Fruit fly (Drosophila melanogaster): ENCODE results near the gene Muc11A.

The Muc11A gene

DNA sequence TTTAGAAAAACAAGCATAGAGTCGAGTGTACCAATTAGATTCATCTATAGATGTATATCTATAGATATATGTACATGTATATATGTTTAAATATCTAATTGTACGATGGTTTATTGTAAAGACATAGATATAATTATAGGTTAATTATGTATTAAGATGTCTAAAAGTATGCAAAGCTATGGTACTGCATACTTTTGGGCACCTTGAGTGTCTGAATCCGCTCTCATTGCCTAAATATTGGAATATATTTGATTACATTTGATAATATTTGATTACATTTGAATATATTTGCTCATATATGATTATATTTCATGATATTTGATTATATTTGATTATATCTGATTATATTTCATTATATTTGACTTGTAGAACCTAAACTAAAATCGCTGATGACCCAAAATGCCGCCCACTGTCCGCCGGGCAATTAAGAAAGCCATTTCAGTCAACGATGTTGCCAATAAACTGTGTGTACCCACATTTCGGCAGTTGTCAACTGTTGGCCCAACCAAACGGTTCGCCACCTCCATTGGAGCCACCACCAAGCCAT, 27.4 kb upstream of the Muc11A start, which contains the start of gene Cyp318a1:
Cyp318a1 (plus strand) TSS at position 497 of the 547 bp plus-strand sequence.
- TF ChIP-seq usp (GFP tag; optimal IDR thresholded peaks at IDR 0.05) = no peak
- no peak for TF ChIP-seq Dll (optimal IDR thresholded peaks at IDR 0.05)
- TF ChIP-seq EcR (GFP tag; optimal IDR thresholded peaks at IDR 0.05) = no peak
- no peak for TF ChIP-seq psq (optimal IDR thresholded peaks at IDR 0.05)
- TF ChIP-seq CG8478 (optimal IDR thresholded peaks at IDR 0.05) = no peak
- TF ChIP-seq pan (optimal IDR thresholded peaks at IDR 0.05) = no peak

dm6 chrX:12034713-12035112, 24.9 kb upstream of the Muc11A start:
- no peak for TF ChIP-seq usp (GFP tag; optimal IDR thresholded peaks at IDR 0.05)
- TF ChIP-seq psq (optimal IDR thresholded peaks at IDR 0.05) = no peak
- no peak for TF ChIP-seq CG8478 (optimal IDR thresholded peaks at IDR 0.05)
- TF ChIP-seq Dll (optimal IDR thresholded peaks at IDR 0.05) = no peak
- TF ChIP-seq pan (optimal IDR thresholded peaks at IDR 0.05) = no peak
- no peak for TF ChIP-seq EcR (GFP tag; optimal IDR thresholded peaks at IDR 0.05)

dm6 chrX:12035207-12035606, 24.4 kb upstream of the Muc11A start:
- TF ChIP-seq Dll (optimal IDR thresholded peaks at IDR 0.05) (no peak), usp (GFP tag; optimal IDR thresholded peaks at IDR 0.05) (no peak), CG8478 (optimal IDR thresholded peaks at IDR 0.05) (no peak)

DNA sequence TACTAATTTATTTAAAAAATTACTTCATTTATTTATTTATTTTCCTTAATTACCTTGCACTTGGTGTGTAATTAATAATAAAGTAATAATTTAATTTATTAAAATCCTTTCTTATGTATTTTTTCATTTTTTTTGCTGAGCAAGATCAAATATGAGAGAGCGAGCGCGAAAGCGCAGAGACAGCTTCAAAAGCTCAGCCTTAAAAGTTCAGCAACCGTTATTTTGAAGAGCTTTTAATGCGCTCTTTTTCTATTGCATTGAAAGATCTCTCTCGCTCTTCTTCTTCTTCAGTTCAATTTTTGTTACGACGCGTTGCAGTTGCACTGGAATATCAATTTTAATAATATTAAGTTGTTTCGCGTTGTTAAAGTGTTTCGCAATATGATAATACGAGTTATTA, 16.2 kb upstream of the Muc11A start, which contains the start of gene Ten-a:
Ten-a (plus strand) TSS at position 301 of the 400 bp plus-strand sequence.
- TF ChIP-seq usp (GFP tag; optimal IDR thresholded peaks at IDR 0.05) (no peak), Dll (optimal IDR thresholded peaks at IDR 0.05) (no peak), pan (optimal IDR thresholded peaks at IDR 0.05) (no peak), CG8478 (optimal IDR thresholded peaks at IDR 0.05) (no peak), EcR (GFP tag; optimal IDR thresholded peaks at IDR 0.05) (no peak), psq (optimal IDR thresholded peaks at IDR 0.05) (no peak)

- TF ChIP-seq pan (optimal IDR thresholded peaks at IDR 0.05) (no peak), usp (GFP tag; optimal IDR thresholded peaks at IDR 0.05) (no peak), CG8478 (optimal IDR thresholded peaks at IDR 0.05) (no peak), Dll (optimal IDR thresholded peaks at IDR 0.05) (no peak), EcR (GFP tag; optimal IDR thresholded peaks at IDR 0.05) (no peak), psq (optimal IDR thresholded peaks at IDR 0.05) (no peak)
Measured at dm6 chrX:12050292-12050691, 9.3 kb upstream of the Muc11A start.

- TF ChIP-seq CG8478 (optimal IDR thresholded peaks at IDR 0.05) (no peak), usp (GFP tag; optimal IDR thresholded peaks at IDR 0.05) (no peak), psq (optimal IDR thresholded peaks at IDR 0.05) (no peak), pan (optimal IDR thresholded peaks at IDR 0.05) (no peak), Dll (optimal IDR thresholded peaks at IDR 0.05) (no peak), EcR (GFP tag; optimal IDR thresholded peaks at IDR 0.05) (no peak)
Measured at dm6 chrX:12056535-12056934, 3.1 kb upstream of the Muc11A start, which contains the start of gene Uch-L5R. Gene Uch-L5R, minus strand, starts transcription at chrX:12056635.

- TF ChIP-seq psq (optimal IDR thresholded peaks at IDR 0.05) (no peak), Dll (optimal IDR thresholded peaks at IDR 0.05) (no peak), pan (optimal IDR thresholded peaks at IDR 0.05) (no peak), usp (GFP tag; optimal IDR thresholded peaks at IDR 0.05) (no peak), CG8478 (optimal IDR thresholded peaks at IDR 0.05) (no peak), EcR (GFP tag; optimal IDR thresholded peaks at IDR 0.05) (no peak)
Measured at dm6 chrX:12070137-12070536, 10.5 kb downstream of the Muc11A start, which contains the start of gene CG34323. Gene CG34323, plus strand, starts transcription at chrX:12070437.

DNA sequence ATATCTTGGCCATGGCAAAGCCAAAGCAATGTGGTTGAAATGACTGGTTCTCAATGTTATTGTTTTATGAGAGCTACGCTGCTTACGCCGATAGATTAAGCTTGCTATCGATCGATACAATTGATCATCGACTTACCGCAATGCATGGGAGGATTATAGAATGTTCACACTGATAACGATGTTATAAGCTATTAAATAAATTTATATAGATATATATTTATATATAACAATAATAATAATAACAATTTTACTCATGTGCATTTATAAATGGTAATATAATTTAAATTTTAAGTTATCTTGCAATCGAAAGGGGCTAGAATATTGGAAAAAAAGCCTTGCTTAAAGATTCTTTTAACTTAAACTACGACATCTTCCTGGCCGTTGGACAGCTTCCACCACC, 13.1 kb downstream of the Muc11A start, which contains the start of gene moon:
moon (minus strand) TSS at position 101 of the 400 bp plus-strand sequence.
- TF ChIP-seq EcR (GFP tag; optimal IDR thresholded peaks at IDR 0.05) (no peak), usp (GFP tag; optimal IDR thresholded peaks at IDR 0.05) (no peak), Dll (optimal IDR thresholded peaks at IDR 0.05) (no peak), psq (optimal IDR thresholded peaks at IDR 0.05) (no peak)

DNA sequence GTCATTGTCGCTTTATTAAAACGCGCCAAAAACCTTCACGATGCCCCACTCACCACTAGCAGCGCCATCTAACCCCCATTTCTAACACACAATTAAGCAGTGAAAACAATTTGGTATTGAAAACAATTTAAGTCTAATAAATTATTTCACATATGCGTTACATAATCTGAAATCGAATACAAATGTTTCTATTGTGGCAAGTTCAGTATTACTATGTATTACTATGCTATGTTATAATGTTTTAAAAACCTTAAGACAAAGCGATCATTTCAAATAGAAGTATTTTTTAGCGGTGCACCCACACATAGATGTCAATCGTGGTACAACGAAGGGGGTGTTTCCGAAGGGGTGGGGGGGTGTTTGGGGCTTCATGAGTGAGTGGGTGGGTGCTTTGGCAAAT, 14.0 kb downstream of the Muc11A start:
- TF ChIP-seq pan (optimal IDR thresholded peaks at IDR 0.05) (no peak), CG8478 (optimal IDR thresholded peaks at IDR 0.05) (no peak), EcR (GFP tag; optimal IDR thresholded peaks at IDR 0.05) (no peak), psq (optimal IDR thresholded peaks at IDR 0.05) (no peak), Dll (optimal IDR thresholded peaks at IDR 0.05) (no peak), usp (GFP tag; optimal IDR thresholded peaks at IDR 0.05) (no peak)

DNA sequence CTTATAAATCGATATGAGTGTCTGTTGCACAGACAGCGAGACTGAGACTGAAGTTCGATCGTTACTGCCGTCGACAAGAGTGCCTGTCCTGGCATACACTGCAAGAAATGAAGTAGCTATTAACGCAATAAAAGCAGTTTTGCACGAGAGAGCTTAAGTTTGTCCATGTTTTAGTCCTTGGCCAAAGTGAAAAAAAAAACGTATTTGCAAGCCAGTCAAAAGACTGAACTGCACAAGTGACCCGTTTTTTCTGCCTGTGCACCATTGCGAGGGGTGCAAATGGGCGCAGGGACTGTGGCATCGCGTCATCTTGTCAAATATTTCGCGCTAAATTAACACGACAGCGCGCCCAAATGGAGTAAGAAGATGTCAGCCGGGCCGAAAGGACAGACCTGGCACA, 16.0 kb downstream of the Muc11A start:
- TF ChIP-seq EcR (GFP tag; optimal IDR thresholded peaks at IDR 0.05) = no peak
- TF ChIP-seq usp (GFP tag; optimal IDR thresholded peaks at IDR 0.05) = no peak
- TF ChIP-seq pan (optimal IDR thresholded peaks at IDR 0.05) = no peak
- no peak for TF ChIP-seq CG8478 (optimal IDR thresholded peaks at IDR 0.05)
- no peak for TF ChIP-seq Dll (optimal IDR thresholded peaks at IDR 0.05)
- no peak for TF ChIP-seq psq (optimal IDR thresholded peaks at IDR 0.05)

dm6 chrX:12076243-12076642, 16.6 kb downstream of the Muc11A start:
- TF ChIP-seq pan (optimal IDR thresholded peaks at IDR 0.05) (no peak), CG8478 (optimal IDR thresholded peaks at IDR 0.05) (no peak), Dll (optimal IDR thresholded peaks at IDR 0.05) (no peak), EcR (GFP tag; optimal IDR thresholded peaks at IDR 0.05) (no peak), psq (optimal IDR thresholded peaks at IDR 0.05) (no peak), usp (GFP tag; optimal IDR thresholded peaks at IDR 0.05) (no peak)

- TF ChIP-seq usp (GFP tag; optimal IDR thresholded peaks at IDR 0.05) (no peak), psq (optimal IDR thresholded peaks at IDR 0.05) (no peak), CG8478 (optimal IDR thresholded peaks at IDR 0.05) (no peak), Dll (optimal IDR thresholded peaks at IDR 0.05) (no peak), pan (optimal IDR thresholded peaks at IDR 0.05) (no peak), EcR (GFP tag; optimal IDR thresholded peaks at IDR 0.05) (no peak)
Measured at dm6 chrX:12082244-12082643, 22.6 kb downstream of the Muc11A start.

dm6 chrX:12084406-12084805, 24.8 kb downstream of the Muc11A start:
- TF ChIP-seq EcR (GFP tag; optimal IDR thresholded peaks at IDR 0.05) = no peak
- no peak for TF ChIP-seq pan (optimal IDR thresholded peaks at IDR 0.05)
- TF ChIP-seq CG8478 (optimal IDR thresholded peaks at IDR 0.05) = no peak
- TF ChIP-seq Dll (optimal IDR thresholded peaks at IDR 0.05) = no peak

Data from whole organism.